Worm (Caenorhabditis elegans): Measurements from ENCODE around the gene ZK418.6.
A peak's percentile ranks its signal among the peaks of the same experiment; 100 is the strongest.

The ZK418.6 gene

ce11 chrIII:7073801-7074386 lies 4.7 kb downstream of the ZK418.6 start, which contains the start of gene ZK418.5:
ZK418.5 (minus strand) TSS chrIII:7073851.
- TF ChIP-seq F13C5.2 (tag; optimal IDR thresholded peaks at IDR 0.05) (peak; percentile 60), ets-7 (tag; optimal IDR thresholded peaks at IDR 0.05) (no peak)

ce11 chrIII:7072452-7072851 lies 6.2 kb downstream of the ZK418.6 start, which contains the start of gene lin-37:
lin-37 (minus strand) TSS chrIII:7072552.
- no peak for TF ChIP-seq tra-4 (tag; optimal IDR thresholded peaks at IDR 0.05)
- TF ChIP-seq tbx-11 (GFP tag; IDR thresholded peaks at IDR 0.05): no peak
- no peak for TF ChIP-seq hnd-1 (tag; optimal IDR thresholded peaks at IDR 0.05)
- no peak for TF ChIP-seq hmg-4 (GFP tag; optimal IDR thresholded peaks at IDR 0.05)
- TF ChIP-seq F13C5.2 (tag; optimal IDR thresholded peaks at IDR 0.05): no peak
- TF ChIP-seq flt-1 (GFP tag; IDR thresholded peaks at IDR 0.05): no peak
- no peak for TF ChIP-seq ama-1 (optimal IDR thresholded peaks at IDR 0.05)
- no peak for TF ChIP-seq ets-7 (tag; optimal IDR thresholded peaks at IDR 0.05)
- TF ChIP-seq hmbx-1 (tag; optimal IDR thresholded peaks at IDR 0.05): no peak
- no peak for TF ChIP-seq scrt-1 (GFP tag; IDR thresholded peaks at IDR 0.05)
- TF ChIP-seq sea-1 (GFP tag; conservative IDR thresholded peaks at IDR 0.05): no peak

ce11 chrIII:7069981-7070380 lies 8.7 kb downstream of the ZK418.6 start, which contains the start of gene tmem-17:
tmem-17 (plus strand) TSS chrIII:7070281.
- TF ChIP-seq B0310.2 (tag; optimal IDR thresholded peaks at IDR 0.05) (no peak), aly-1 (tag; optimal IDR thresholded peaks at IDR 0.05) (no peak), scrt-1 (GFP tag; IDR thresholded peaks at IDR 0.05) (no peak), ets-7 (tag; optimal IDR thresholded peaks at IDR 0.05) (no peak), sea-1 (GFP tag; conservative IDR thresholded peaks at IDR 0.05) (no peak), tbx-37 (GFP tag; conservative IDR thresholded peaks at IDR 0.05) (no peak), ama-1 (optimal IDR thresholded peaks at IDR 0.05) (no peak), flt-1 (GFP tag; IDR thresholded peaks at IDR 0.05) (no peak)

- TF ChIP-seq B0310.2 (tag; optimal IDR thresholded peaks at IDR 0.05) (no peak), tbx-37 (GFP tag; conservative IDR thresholded peaks at IDR 0.05) (no peak), hmg-4 (GFP tag; optimal IDR thresholded peaks at IDR 0.05) (no peak), scrt-1 (GFP tag; IDR thresholded peaks at IDR 0.05) (no peak), pes-1 (GFP tag; IDR thresholded peaks at IDR 0.05) (no peak), ceh-36 (tag; optimal IDR thresholded peaks at IDR 0.05) (no peak), hmbx-1 (tag; optimal IDR thresholded peaks at IDR 0.05) (no peak), sea-1 (GFP tag; conservative IDR thresholded peaks at IDR 0.05) (no peak), flt-1 (GFP tag; IDR thresholded peaks at IDR 0.05) (no peak), F13C5.2 (tag; optimal IDR thresholded peaks at IDR 0.05) (no peak), ets-7 (tag; optimal IDR thresholded peaks at IDR 0.05) (no peak), aly-1 (tag; optimal IDR thresholded peaks at IDR 0.05) (no peak), tra-4 (tag; optimal IDR thresholded peaks at IDR 0.05) (no peak), ama-1 (optimal IDR thresholded peaks at IDR 0.05) (no peak)
These were observed 10.0 kb downstream of the ZK418.6 start, which contains the start of the genes ubc-18 and R01H2.8 for ce11 chrIII:7068520-7069113. ubc-18 (minus strand) TSS chrIII:7068570. R01H2.8 (plus strand) TSS chrIII:7069063.

ce11 chrIII:7067385-7067896 lies 11.2 kb downstream of the ZK418.6 start, which contains the start of gene ger-1:
ger-1 (minus strand) TSS chrIII:7067477.
- TF ChIP-seq pes-1 (GFP tag; IDR thresholded peaks at IDR 0.05): no peak
- TF ChIP-seq aly-1 (tag; optimal IDR thresholded peaks at IDR 0.05): no peak
- no peak for TF ChIP-seq ceh-36 (tag; optimal IDR thresholded peaks at IDR 0.05)

- TF ChIP-seq sea-1 (GFP tag; conservative IDR thresholded peaks at IDR 0.05) (no peak), ets-7 (tag; optimal IDR thresholded peaks at IDR 0.05) (no peak), flt-1 (GFP tag; IDR thresholded peaks at IDR 0.05) (no peak), F13C5.2 (tag; optimal IDR thresholded peaks at IDR 0.05) (no peak), pes-1 (GFP tag; IDR thresholded peaks at IDR 0.05) (no peak), tra-4 (tag; optimal IDR thresholded peaks at IDR 0.05) (no peak), tbx-37 (GFP tag; conservative IDR thresholded peaks at IDR 0.05) (no peak), ama-1 (optimal IDR thresholded peaks at IDR 0.05) (no peak), ceh-13 (GFP tag; optimal IDR thresholded peaks at IDR 0.05) (no peak)
These were observed 14.5 kb downstream of the ZK418.6 start, which contains the start of gene R01H2.4 for ce11 chrIII:7064185-7064584. R01H2.4 (minus strand) TSS chrIII:7064285.

- TF ChIP-seq scrt-1 (GFP tag; IDR thresholded peaks at IDR 0.05) (no peak), ama-1 (optimal IDR thresholded peaks at IDR 0.05) (no peak), pes-1 (GFP tag; IDR thresholded peaks at IDR 0.05) (no peak), ceh-36 (tag; optimal IDR thresholded peaks at IDR 0.05) (no peak), sea-1 (GFP tag; conservative IDR thresholded peaks at IDR 0.05) (no peak), B0310.2 (tag; optimal IDR thresholded peaks at IDR 0.05) (no peak), flt-1 (GFP tag; IDR thresholded peaks at IDR 0.05) (no peak), F13C5.2 (tag; optimal IDR thresholded peaks at IDR 0.05) (no peak), ets-7 (tag; optimal IDR thresholded peaks at IDR 0.05) (no peak), tra-4 (tag; optimal IDR thresholded peaks at IDR 0.05) (no peak), hnd-1 (tag; optimal IDR thresholded peaks at IDR 0.05) (no peak), tbx-11 (GFP tag; IDR thresholded peaks at IDR 0.05) (no peak)
These were observed 15.6 kb downstream of the ZK418.6 start for ce11 chrIII:7063061-7063460.

ce11 chrIII:7062580-7062979 lies 16.1 kb downstream of the ZK418.6 start, which contains the start of gene R01H2.1:
R01H2.1 (plus strand) TSS chrIII:7062880.
- TF ChIP-seq ama-1 (optimal IDR thresholded peaks at IDR 0.05) (no peak), ets-7 (tag; optimal IDR thresholded peaks at IDR 0.05) (no peak), B0310.2 (tag; optimal IDR thresholded peaks at IDR 0.05) (no peak), pes-1 (GFP tag; IDR thresholded peaks at IDR 0.05) (no peak), hmbx-1 (tag; optimal IDR thresholded peaks at IDR 0.05) (no peak), tbx-11 (GFP tag; IDR thresholded peaks at IDR 0.05) (no peak), ceh-13 (GFP tag; optimal IDR thresholded peaks at IDR 0.05) (no peak), ceh-36 (tag; optimal IDR thresholded peaks at IDR 0.05) (no peak), aly-1 (tag; optimal IDR thresholded peaks at IDR 0.05) (no peak), F13C5.2 (tag; optimal IDR thresholded peaks at IDR 0.05) (no peak), hmg-4 (GFP tag; optimal IDR thresholded peaks at IDR 0.05) (no peak), tra-4 (tag; optimal IDR thresholded peaks at IDR 0.05) (no peak), hnd-1 (tag; optimal IDR thresholded peaks at IDR 0.05) (no peak), tbx-37 (GFP tag; conservative IDR thresholded peaks at IDR 0.05) (no peak), scrt-1 (GFP tag; IDR thresholded peaks at IDR 0.05) (no peak), flt-1 (GFP tag; IDR thresholded peaks at IDR 0.05) (no peak)
